Fruit fly (Drosophila melanogaster) whole organism, prepupa: Measurements from ENCODE around the gene yellow-f.

ENCODE experiments used
- CG11902 ChIP-seq: fragments of 200-800 bp; sonication (Bioruptor generic); optimal IDR thresholded peaks from 3 replicates; lab custom pipeline; 2016; ENCODE audit warnings: missing biosample characterization, missing genetic modification characterization
- CG4318 ChIP-seq: fragments of 200-800 bp; sonication (Bioruptor generic); optimal IDR thresholded peaks from 3 replicates; lab custom pipeline; 2017; ENCODE audit warnings: missing biosample characterization, mild to moderate bottlenecking, missing genetic modification characterization
- Eip78C ChIP-seq: fragments of 200-800 bp; sonication (Bioruptor generic); peaks from one replicate; lab custom pipeline; 2016; ENCODE audit warnings: missing biosample characterization, missing genetic modification characterization
- Eip93F ChIP-seq: fragments of 200-800 bp; sonication (Bioruptor generic); optimal IDR thresholded peaks from 2 replicates; lab custom pipeline; 2016; ENCODE audit warnings: missing biosample characterization, mild to moderate bottlenecking, missing genetic modification characterization
- Ets21C ChIP-seq: fragments of 200-800 bp; sonication (Bioruptor generic); optimal IDR thresholded peaks from 3 replicates; lab custom pipeline; 2016; ENCODE audit warnings: missing biosample characterization, missing genetic modification characterization
- Hr39 ChIP-seq: fragments of 200-800 bp; sonication (Bioruptor generic); optimal IDR thresholded peaks from 2 replicates; lab custom pipeline; 2016; ENCODE audit warnings: missing biosample characterization, missing genetic modification characterization

dm6 chr3R:13033670-13034069, 40.7 kb upstream of the yellow-f start:
- no peak for TF ChIP-seq Ets21C (GFP tag; lab: Kevin White, UChicago)
- no peak for TF ChIP-seq CG4318 (GFP tag; lab: Kevin White, UChicago)
- TF ChIP-seq CG11902: no peak
- no peak for TF ChIP-seq Eip78C (GFP tag; lab: Kevin White, UChicago)
- no peak for TF ChIP-seq Eip93F (GFP tag; lab: Kevin White, UChicago)
- no peak for TF ChIP-seq Hr39
